Worm (Caenorhabditis elegans) whole organism, young adult: ENCODE measurements around the gene C23H3.2.

Experiments used
- F23B12.7 ChIP-seq: sonication (generic microtip); optimal IDR thresholded peaks from 2 replicates; lab custom pipeline; 2017; ENCODE audit warnings: missing genetic modification characterization, mild to moderate bottlenecking, missing compliant biosample characterization, antibody characterized with exemption, moderate library complexity; ENCODE audit not compliant: insufficient read depth
- K12H6.12 ChIP-seq: fragments of 200-800 bp; sonication (Bioruptor generic); optimal IDR thresholded peaks from 2 replicates; lab custom pipeline; 2018; ENCODE audit warnings: mild to moderate bottlenecking, missing genetic modification characterization, missing compliant biosample characterization
- Y95B8A.8 ChIP-seq: fragments of 200-800 bp; sonication (Bioruptor generic); IDR thresholded peaks from 2 replicates; pipeline ENCODE4 v1.3.6; 2022; ENCODE audit warnings: missing genetic modification reagents, missing genetic modification characterization, missing compliant biosample characterization
- mxl-1 ChIP-seq: sonication (generic microtip); optimal IDR thresholded peaks from 2 replicates; lab custom pipeline; 2016; ENCODE audit warnings: missing genetic modification characterization, missing compliant biosample characterization

ce11 chrII:12685-13084 is 48.4 kb upstream of the C23H3.2 start, which contains the start of gene best-3:
- TF ChIP-seq Y95B8A.8 (no peak), mxl-1 (tag; lab: Kevin White, UChicago) (no peak), K12H6.12 (no peak), F23B12.7 (tag; lab: Kevin White, UChicago) (no peak)
